Fruit fly (Drosophila melanogaster): Measurements from ENCODE around the gene CG42371.

The CG42371 gene

DNA sequence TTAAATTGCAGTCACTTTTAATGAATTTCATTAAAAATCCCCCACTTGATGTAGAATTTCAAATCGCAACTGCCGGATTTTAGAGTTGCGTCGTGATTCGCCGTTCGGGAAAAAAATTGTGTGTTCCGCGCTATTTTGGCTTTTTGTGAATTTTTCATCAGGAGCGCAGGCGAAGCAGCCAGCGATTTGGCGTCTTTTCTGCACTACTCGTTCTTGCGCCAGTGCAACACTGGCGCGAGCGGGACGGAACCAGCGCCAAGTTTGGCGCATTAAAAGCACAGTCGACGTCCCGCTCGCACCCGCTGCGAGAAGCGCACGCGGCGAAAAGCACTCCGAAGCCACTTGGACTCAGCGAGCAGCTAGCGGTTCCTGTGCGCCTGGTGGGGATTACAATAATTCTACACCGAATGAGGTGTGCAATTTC is 23.7 kb downstream of the CG42371 start (continued):
- TF ChIP-seq CG17612 (GFP tag; IDR thresholded peaks at IDR 0.05), result no peak
- TF ChIP-seq Neu2 (GFP tag; optimal IDR thresholded peaks at IDR 0.05; ENCODE audit: borderline replicate concordance), result no peak
- TF ChIP-seq chn (GFP tag; optimal IDR thresholded peaks at IDR 0.05), result no peak
- peak; percentile 10 for TF ChIP-seq CG8359 (GFP tag; optimal IDR thresholded peaks at IDR 0.05; ENCODE audit: borderline replicate concordance)
- peak; percentile 18 for TF ChIP-seq bigmax (GFP tag; optimal IDR thresholded peaks at IDR 0.05)
- peak; percentile 17 for TF ChIP-seq CG31388 (GFP tag; optimal IDR thresholded peaks at IDR 0.05)
- TF ChIP-seq amos (GFP tag; IDR thresholded peaks at IDR 0.05; ENCODE audit: partially characterized antibody), result no peak
- no peak for TF ChIP-seq CG9932 (GFP tag; IDR thresholded peaks at IDR 0.05)
- no peak for TF ChIP-seq usp (GFP tag; optimal IDR thresholded peaks at IDR 0.05)
- no peak for TF ChIP-seq CG15011 (GFP tag; optimal IDR thresholded peaks at IDR 0.05)
- peak in 1 of 2 experiments; percentile 73 for TF ChIP-seq Pdp1 (GFP tag; optimal IDR thresholded peaks at IDR 0.05)
- TF ChIP-seq sqz (GFP tag; optimal IDR thresholded peaks at IDR 0.05), result peak; percentile 86
- peak; percentile 21 for TF ChIP-seq NC2β (GFP tag; optimal IDR thresholded peaks at IDR 0.05)
- no peak for TF ChIP-seq Atf-2 (GFP tag; optimal IDR thresholded peaks at IDR 0.05)
- peak; percentile 79 for TF ChIP-seq pros (GFP tag; optimal IDR thresholded peaks at IDR 0.05)
- no peak for TF ChIP-seq Sox100B (GFP tag; optimal IDR thresholded peaks at IDR 0.05)
- TF ChIP-seq pb (GFP tag; optimal IDR thresholded peaks at IDR 0.05), result peak; percentile 80
- TF ChIP-seq CG5953 (GFP tag; IDR thresholded peaks at IDR 0.05), result no peak
- peak; percentile 96 for TF ChIP-seq CG10543 (GFP tag; optimal IDR thresholded peaks at IDR 0.05)
- TF ChIP-seq tll (GFP tag; optimal IDR thresholded peaks at IDR 0.05), result no peak
- TF ChIP-seq CG3847 (GFP tag; IDR thresholded peaks at IDR 0.05), result no peak
- TF ChIP-seq CG32772 (GFP tag; IDR thresholded peaks at IDR 0.05), result no peak
- TF ChIP-seq CG12299 (tag; optimal IDR thresholded peaks at IDR 0.05), result peak; percentile 22
- no peak for TF ChIP-seq CG33557 (GFP tag; optimal IDR thresholded peaks at IDR 0.05)
- peak; percentile 63 for TF ChIP-seq YL-1 (GFP tag; optimal IDR thresholded peaks at IDR 0.05)
- TF ChIP-seq CG2129 (GFP tag; IDR thresholded peaks at IDR 0.05; ENCODE audit: partially characterized antibody), result no peak
- peak; percentile 23 for TF ChIP-seq Oli (tag; optimal IDR thresholded peaks at IDR 0.05)
- no peak for TF ChIP-seq ind (GFP tag; optimal IDR thresholded peaks at IDR 0.05)
- no peak for TF ChIP-seq lmd (GFP tag; IDR thresholded peaks at IDR 0.05)
- TF ChIP-seq jumu (GFP tag; optimal IDR thresholded peaks at IDR 0.05), result no peak
- no peak for TF ChIP-seq CG3065 (GFP tag; optimal IDR thresholded peaks at IDR 0.05)
- peak; percentile 98 for TF ChIP-seq Myb (GFP tag; optimal IDR thresholded peaks at IDR 0.05)
- TF ChIP-seq CG10959 (GFP tag; IDR thresholded peaks at IDR 0.05), result no peak
- TF ChIP-seq CG17912 (GFP tag; optimal IDR thresholded peaks at IDR 0.05), result peak; percentile 84
- no peak for TF ChIP-seq jigr1 (GFP tag; IDR thresholded peaks at IDR 0.05)
- no peak for TF ChIP-seq CkIIα-i1 (GFP tag; IDR thresholded peaks at IDR 0.05)
- peak; percentile 34 for TF ChIP-seq NK7.1 (GFP tag; optimal IDR thresholded peaks at IDR 0.05)
- no peak for TF ChIP-seq lola (GFP tag; optimal IDR thresholded peaks at IDR 0.05)
- TF ChIP-seq CG17328 (GFP tag; IDR thresholded peaks at IDR 0.05), result no peak
- no peak for TF ChIP-seq CG3407 (GFP tag; optimal IDR thresholded peaks at IDR 0.05)
- TF ChIP-seq br (optimal IDR thresholded peaks at IDR 0.05), result no peak
- TF ChIP-seq Bgb (GFP tag; IDR thresholded peaks at IDR 0.05; ENCODE audit: partially characterized antibody), result no peak
- TF ChIP-seq CG6272 (GFP tag; IDR thresholded peaks at IDR 0.05), result peak; percentile 51
- no peak for TF ChIP-seq ato (GFP tag; IDR thresholded peaks at IDR 0.05; ENCODE audit: partially characterized antibody)
- peak; percentile 59 for TF ChIP-seq gro (GFP tag; optimal IDR thresholded peaks at IDR 0.05)
- TF ChIP-seq Dbx (GFP tag; IDR thresholded peaks at IDR 0.05), result no peak
- TF ChIP-seq D19A (tag; optimal IDR thresholded peaks at IDR 0.05), result peak; percentile 40
- TF ChIP-seq CG4854 (GFP tag; optimal IDR thresholded peaks at IDR 0.05), result no peak
- peak; percentile 83 for TF ChIP-seq dm (GFP tag; optimal IDR thresholded peaks at IDR 0.05)
- peak; percentile 36 for TF ChIP-seq CG14710 (tag; optimal IDR thresholded peaks at IDR 0.05)
- TF ChIP-seq ash1 (GFP tag; optimal IDR thresholded peaks at IDR 0.05), result no peak

All from whole organism, embryonic.